Worm (Caenorhabditis elegans): ENCODE results near the gene T11B7.2.

DNA sequence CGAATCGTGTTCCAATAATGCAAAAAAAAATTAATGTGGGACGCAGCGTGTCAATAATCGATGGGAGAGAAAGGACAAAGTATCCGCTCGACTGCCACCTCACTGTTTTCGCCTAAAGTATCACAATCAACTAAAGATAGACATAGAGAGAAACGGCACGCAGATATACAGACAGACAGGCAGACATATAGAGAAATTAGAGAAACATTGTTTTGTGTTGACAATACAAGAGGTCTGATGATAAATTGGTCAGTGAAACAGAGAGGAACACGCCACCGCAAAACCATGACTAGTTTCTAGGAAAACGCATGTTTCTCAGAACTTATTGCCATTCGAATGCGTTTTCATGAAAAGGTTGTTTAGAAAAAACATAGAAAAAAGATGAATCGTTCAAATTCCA, 13.8 kb downstream of the T11B7.2 start, which contains the start of gene T28C6.8:
- TF ChIP-seq F16B12.6 (tag; optimal IDR thresholded peaks at IDR 0.05) (no peak), aly-2 (tag; optimal IDR thresholded peaks at IDR 0.05) (no peak), unc-130 (tag; optimal IDR thresholded peaks at IDR 0.05) (peak; percentile 32), lin-39 (tag; optimal IDR thresholded peaks at IDR 0.05) (no peak), efl-1 (optimal IDR thresholded peaks at IDR 0.05) (peak; percentile 17 to 23), efl-1 (GFP tag; optimal IDR thresholded peaks at IDR 0.05 in 1 of 2) (no peak), dpl-1 (GFP tag; optimal IDR thresholded peaks at IDR 0.05) (peak in 1 of 3 experiments; percentile 7), elt-2 (tag; optimal IDR thresholded peaks at IDR 0.05) (no peak), fkh-10 (GFP tag; optimal IDR thresholded peaks at IDR 0.05) (no peak)

Measured in whole organism, L1 larva.